In genomic region chrX:7315329-7315728, ce11 we compare ENCODE assay signal across 3 worm cellular contexts.
A peak's percentile ranks its signal among the peaks of the same experiment; 100 is the strongest.
TF ChIP-seq lines count a peak whose summit lies in the region.

TSS of gene spp-3 (minus strand) at chrX:7315353.

TF ChIP-seq in whole organism, L1 larva, 84 proteins besides CTCF, POLR2A, EP300 and RAD21 (continued from another document):
- TF ChIP-seq lin-35 (GFP tag; optimal IDR thresholded peaks at IDR 0.05; lab: Kevin White, UChicago) (peak in 1 of 2 experiments; percentile 41), hlh-17 (GFP tag; optimal IDR thresholded peaks at IDR 0.05; lab: Kevin White, UChicago; ENCODE audit: borderline replicate concordance) (no peak), ceh-63 (GFP tag; optimal IDR thresholded peaks at IDR 0.05; lab: Kevin White, UChicago) (no peak), elt-2 (tag; optimal IDR thresholded peaks at IDR 0.05; lab: Kevin White, UChicago) (peak; percentile 93), nhr-84 (tag; optimal IDR thresholded peaks at IDR 0.05; lab: Kevin White, UChicago) (no peak)

TF ChIP-seq in whole organism, L2 larva, 48 proteins besides CTCF, POLR2A, EP300 and RAD21 (continued from another document):
- TF ChIP-seq lsy-2 (tag; optimal IDR thresholded peaks at IDR 0.05; lab: Kevin White, UChicago): peak in 1 of 2 experiments; percentile 18
- TF ChIP-seq egl-27 (tag; optimal IDR thresholded peaks at IDR 0.05; lab: Kevin White, UChicago): no peak
- peak; percentile 43 for TF ChIP-seq crh-2 (tag; optimal IDR thresholded peaks at IDR 0.05; lab: Kevin White, UChicago)
- TF ChIP-seq sma-3 (GFP tag; optimal IDR thresholded peaks at IDR 0.05; lab: Kevin White, UChicago): peak; percentile 7
- TF ChIP-seq snpc-4 (tag; optimal IDR thresholded peaks at IDR 0.05; lab: Kevin White, UChicago): no peak
- TF ChIP-seq lin-13 (GFP tag; optimal IDR thresholded peaks at IDR 0.05; lab: Kevin White, UChicago): no peak
- no peak for TF ChIP-seq nhr-6 (tag; optimal IDR thresholded peaks at IDR 0.05; lab: Kevin White, UChicago)
- peak in 1 of 2 experiments; percentile 3 for TF ChIP-seq mdl-1 (tag; optimal IDR thresholded peaks at IDR 0.05; lab: Kevin White, UChicago)

TF ChIP-seq in whole organism, L4 larva, 104 proteins besides CTCF, POLR2A, EP300 and RAD21 (continued from another document):
- TF ChIP-seq lin-13 (GFP tag; optimal IDR thresholded peaks at IDR 0.05; lab: Kevin White, UChicago) (no peak), R02D3.7 (tag; optimal IDR thresholded peaks at IDR 0.05; lab: Kevin White, UChicago) (no peak), nhr-41 (GFP tag; IDR thresholded peaks at IDR 0.05; lab: Robert Waterston, UW) (no peak), ZK546.5 (tag; optimal IDR thresholded peaks at IDR 0.05; lab: Kevin White, UChicago) (no peak), ceh-20 (GFP tag; IDR thresholded peaks at IDR 0.05; lab: Robert Waterston, UW) (no peak), zip-11 (GFP tag; IDR thresholded peaks at IDR 0.05; lab: Robert Waterston, UW) (no peak), daf-12 (tag; optimal IDR thresholded peaks at IDR 0.05; lab: Kevin White, UChicago) (no peak), nhr-48 (tag; optimal IDR thresholded peaks at IDR 0.05; lab: Kevin White, UChicago) (peak; percentile 43), T20F7.1 (GFP tag; optimal IDR thresholded peaks at IDR 0.05; lab: Kevin White, UChicago) (peak; percentile 42), hlh-11 (tag; optimal IDR thresholded peaks at IDR 0.05; lab: Kevin White, UChicago) (peak; percentile 73), Y105C5A.15 (GFP tag; IDR thresholded peaks at IDR 0.05; lab: Robert Waterston, UW) (no peak), aha-1 (tag; lab: Kevin White, UChicago) (peak; percentile 15), nhr-237 (tag; optimal IDR thresholded peaks at IDR 0.05; lab: Kevin White, UChicago) (no peak), F10B5.3 (tag; optimal IDR thresholded peaks at IDR 0.05; lab: Kevin White, UChicago) (no peak), hlh-30 (tag; optimal IDR thresholded peaks at IDR 0.05; lab: Kevin White, UChicago; ENCODE audit: insufficient read depth) (peak; percentile 54), dmd-6 (GFP tag; IDR thresholded peaks at IDR 0.05; lab: Robert Waterston, UW) (peak; percentile 89), zfp-3 (GFP tag; conservative IDR thresholded peaks at IDR 0.05; lab: Robert Waterston, UW) (no peak; the same call in 1 of the 2 replicates), nhr-102 (tag; optimal IDR thresholded peaks at IDR 0.05; lab: Kevin White, UChicago) (peak; percentile 56), F37D6.2 (tag; optimal IDR thresholded peaks at IDR 0.05; lab: Kevin White, UChicago) (no peak), egl-27 (tag; optimal IDR thresholded peaks at IDR 0.05; lab: Kevin White, UChicago) (no peak), php-3 (GFP tag; IDR thresholded peaks at IDR 0.05; lab: Robert Waterston, UW) (peak; percentile 89), ceh-32 (tag; optimal IDR thresholded peaks at IDR 0.05; lab: Kevin White, UChicago; ENCODE audit: poor library complexity) (no peak), dpl-1 (GFP tag; optimal IDR thresholded peaks at IDR 0.05; lab: Kevin White, UChicago) (no peak), lin-29 (GFP tag; IDR thresholded peaks at IDR 0.05; lab: Robert Waterston, UW) (no peak), ceh-82 (tag; optimal IDR thresholded peaks at IDR 0.05; lab: Kevin White, UChicago) (no peak), nhr-77 (tag; optimal IDR thresholded peaks at IDR 0.05; lab: Kevin White, UChicago) (peak; percentile 39), tra-1 (GFP tag; IDR thresholded peaks at IDR 0.05; lab: Robert Waterston, UW) (0 out of 2 replicates have a peak, but pooled peaks have one; percentile 45), unc-130 (GFP tag; optimal IDR thresholded peaks at IDR 0.05; lab: Kevin White, UChicago) (no peak), nhr-28 (tag; optimal IDR thresholded peaks at IDR 0.05; lab: Kevin White, UChicago) (peak; percentile 79), F44E2.7 (GFP tag; IDR thresholded peaks at IDR 0.05; lab: Robert Waterston, UW) (no peak), jun-1 (tag; optimal IDR thresholded peaks at IDR 0.05; lab: Kevin White, UChicago) (no peak), ztf-7 (tag; optimal IDR thresholded peaks at IDR 0.05; lab: Kevin White, UChicago) (no peak), unc-39 (tag; optimal IDR thresholded peaks at IDR 0.05; lab: Kevin White, UChicago) (no peak), aly-2 (tag; optimal IDR thresholded peaks at IDR 0.05; lab: Kevin White, UChicago) (no peak), lim-7 (GFP tag; IDR thresholded peaks at IDR 0.05; lab: Robert Waterston, UW) (no peak), lin-39 (tag; optimal IDR thresholded peaks at IDR 0.05; lab: Kevin White, UChicago) (no peak), sdz-12 (GFP tag; optimal IDR thresholded peaks at IDR 0.05; lab: Kevin White, UChicago) (no peak), zag-1 (tag; optimal IDR thresholded peaks at IDR 0.05; lab: Kevin White, UChicago) (no peak), dmd-9 (GFP tag; IDR thresholded peaks at IDR 0.05; lab: Robert Waterston, UW) (no peak), dve-1 (tag; optimal IDR thresholded peaks at IDR 0.05; lab: Kevin White, UChicago; ENCODE audit: insufficient read depth) (peak; percentile 85), nhr-11 (tag; optimal IDR thresholded peaks at IDR 0.05; lab: Kevin White, UChicago) (no peak), madf-9 (GFP tag; conservative IDR thresholded peaks at IDR 0.05; lab: Robert Waterston, UW) (no peak), pqm-1 (tag; optimal IDR thresholded peaks at IDR 0.05; lab: Kevin White, UChicago) (peak; percentile 90), lin-1 (GFP tag; IDR thresholded peaks at IDR 0.05; lab: Robert Waterston, UW) (no peak), lsy-2 (tag; optimal IDR thresholded peaks at IDR 0.05; lab: Kevin White, UChicago) (peak in 1 of 2 experiments; percentile 67), Y5F2A.4 (GFP tag; optimal IDR thresholded peaks at IDR 0.05; lab: Kevin White, UChicago) (no peak), mdl-1 (tag; optimal IDR thresholded peaks at IDR 0.05; lab: Kevin White, UChicago) (peak in 1 of 2 experiments; percentile 60), skn-1 (tag; optimal IDR thresholded peaks at IDR 0.05; lab: Kevin White, UChicago) (no peak), Y75B8A.6 (GFP tag; IDR thresholded peaks at IDR 0.05; lab: Robert Waterston, UW) (no peak), mes-2 (tag; optimal IDR thresholded peaks at IDR 0.05; lab: Kevin White, UChicago; ENCODE audit: poor library complexity, severe bottlenecking) (peak; percentile 31), ZK337.2 (GFP tag; IDR thresholded peaks at IDR 0.05; lab: Robert Waterston, UW) (no peak), rbr-2 (tag; optimal IDR thresholded peaks at IDR 0.05; lab: Kevin White, UChicago) (no peak)
